Worm (Caenorhabditis elegans) whole organism, L3 larva: ENCODE measurements around the gene F54F12.1.

ENCODE experiments used
- ama-1 ChIP-seq: fragments of 150-350 bp; optimal IDR thresholded peaks from 2 replicates; lab custom pipeline; 2018
- lin-15B ChIP-seq: fragments of 150-350 bp; optimal IDR thresholded peaks from 2 replicates; lab custom pipeline; 2014; ENCODE audit warnings: missing biosample characterization, missing genetic modification characterization
- nhr-11 ChIP-seq: fragments of 150-350 bp; optimal IDR thresholded peaks from 2 replicates; lab custom pipeline; 2014; ENCODE audit warnings: missing biosample characterization, missing genetic modification characterization
- nhr-76 ChIP-seq: fragments of 150-350 bp; sonication (generic microtip); optimal IDR thresholded peaks from 5 replicates; lab custom pipeline; 2014; ENCODE audit warnings: missing biosample characterization, missing genetic modification characterization
- tbx-2 ChIP-seq: sonication (generic microtip); optimal IDR thresholded peaks from 2 replicates; lab custom pipeline; 2016; ENCODE audit warnings: mild to moderate bottlenecking, missing genetic modification characterization, missing compliant biosample characterization
- unc-62 ChIP-seq: fragments of 150-350 bp; sonication (generic microtip); optimal IDR thresholded peaks from 4 replicates; lab custom pipeline; 2014; ENCODE audit warnings: missing biosample characterization, missing genetic modification reagents, missing genetic modification characterization

DNA sequence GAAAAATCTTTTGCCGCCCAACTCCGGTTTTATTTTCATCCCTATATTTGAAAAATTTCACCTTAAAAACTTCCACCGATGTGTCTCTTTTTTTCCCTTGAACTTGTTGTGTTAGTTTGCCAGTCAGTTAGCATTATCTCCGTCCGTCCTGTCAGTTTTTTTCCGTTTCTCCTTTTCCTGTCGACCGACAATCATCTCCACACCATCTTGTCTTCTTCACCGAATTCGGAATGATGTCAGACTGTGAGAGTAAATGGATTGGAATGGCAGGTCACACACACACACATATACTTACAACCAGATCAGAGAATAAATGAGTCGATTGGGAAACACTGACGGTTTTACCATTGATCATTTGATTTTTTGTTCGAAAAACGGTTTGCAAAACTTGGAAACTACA, 43.3 kb downstream of the F54F12.1 start:
- TF ChIP-seq lin-15B (tag; lab: Kevin White, UChicago) (no peak), nhr-76 (no peak), ama-1 (lab: Kevin White, UChicago) (no peak), unc-62 (GFP tag; lab: Kevin White, UChicago) (peak; percentile 4), tbx-2 (tag; lab: Kevin White, UChicago) (no peak), nhr-11 (tag; lab: Kevin White, UChicago) (no peak)
